Fruit fly (Drosophila melanogaster): Measurements from ENCODE around the gene SdicA.
A peak's percentile ranks its signal among the peaks of the same experiment; 100 is the strongest.

Gene SdicA

dm6 chrX:20169898-20170297 lies 31.8 kb downstream of the SdicA start, which contains the start of the genes CG9581 and CG9578 (continued):
- TF ChIP-seq Fer3 (tag; optimal IDR thresholded peaks at IDR 0.05) (no peak), sr (GFP tag; IDR thresholded peaks at IDR 0.05) (no peak), peb (GFP tag; IDR thresholded peaks at IDR 0.05) (no peak), HmgD (GFP tag; optimal IDR thresholded peaks at IDR 0.05) (no peak), CG3407 (GFP tag; optimal IDR thresholded peaks at IDR 0.05) (no peak), CG34224 (GFP tag; IDR thresholded peaks at IDR 0.05; ENCODE audit: partially characterized antibody) (peak; percentile 82; the same call in 2 of the 3 replicates), Xrp1 (GFP tag; IDR thresholded peaks at IDR 0.05) (no peak), Dfd (GFP tag; optimal IDR thresholded peaks at IDR 0.05) (no peak), CG3838 (GFP tag; optimal IDR thresholded peaks at IDR 0.05) (no peak), pros (GFP tag; optimal IDR thresholded peaks at IDR 0.05) (no peak), exex (tag; optimal IDR thresholded peaks at IDR 0.05) (no peak), CG3281 (GFP tag; optimal IDR thresholded peaks at IDR 0.05) (no peak), CG9817 (tag; optimal IDR thresholded peaks at IDR 0.05) (no peak), CG4707 (GFP tag; optimal IDR thresholded peaks at IDR 0.05) (no peak), CG10959 (GFP tag; IDR thresholded peaks at IDR 0.05) (no peak), CG12104 (GFP tag; optimal IDR thresholded peaks at IDR 0.05) (no peak), Opbp (GFP tag; IDR thresholded peaks at IDR 0.05; ENCODE audit: partially characterized antibody) (peak; percentile 51; the same call in 2 of the 3 replicates), Hand (GFP tag; optimal IDR thresholded peaks at IDR 0.05) (no peak), CG8281 (tag; optimal IDR thresholded peaks at IDR 0.05) (no peak), CG3995 (GFP tag; optimal IDR thresholded peaks at IDR 0.05) (peak; percentile 32), zen2 (GFP tag; IDR thresholded peaks at IDR 0.05; ENCODE audit: partially characterized antibody) (peak; percentile 48; the same call in 1 of the 3 replicates), ERR (GFP tag; optimal IDR thresholded peaks at IDR 0.05) (no peak), ash1 (GFP tag; optimal IDR thresholded peaks at IDR 0.05) (no peak), gsb (GFP tag; IDR thresholded peaks at IDR 0.05) (no peak), hbn (GFP tag; IDR thresholded peaks at IDR 0.05; ENCODE audit: partially characterized antibody) (peak; percentile 67), gfzf (GFP tag; optimal IDR thresholded peaks at IDR 0.05) (no peak), ATbp (GFP tag; optimal IDR thresholded peaks at IDR 0.05) (no peak), vvl (GFP tag; IDR thresholded peaks at IDR 0.05) (no peak), lmd (GFP tag; IDR thresholded peaks at IDR 0.05) (no peak), H15 (GFP tag; IDR thresholded peaks at IDR 0.05) (no peak), CG16863 (GFP tag; optimal IDR thresholded peaks at IDR 0.05) (no peak), schlank (tag; optimal IDR thresholded peaks at IDR 0.05) (no peak), E2f2 (GFP tag; IDR thresholded peaks at IDR 0.05) (peak; percentile 90), amos (GFP tag; IDR thresholded peaks at IDR 0.05; ENCODE audit: partially characterized antibody) (peak; percentile 63), CG9876 (GFP tag; optimal IDR thresholded peaks at IDR 0.05) (no peak), nom (GFP tag; optimal IDR thresholded peaks at IDR 0.05) (no peak), ranshi (GFP tag; IDR thresholded peaks at IDR 0.05) (no peak), wdn (GFP tag; IDR thresholded peaks at IDR 0.05) (no peak), p53 (GFP tag; optimal IDR thresholded peaks at IDR 0.05) (no peak), klu (GFP tag; IDR thresholded peaks at IDR 0.05) (no peak), grau (tag; optimal IDR thresholded peaks at IDR 0.05) (no peak), cato (GFP tag; optimal IDR thresholded peaks at IDR 0.05; ENCODE audit: borderline replicate concordance) (no peak), fd64A (GFP tag; optimal IDR thresholded peaks at IDR 0.05) (no peak), CG31224 (GFP tag; IDR thresholded peaks at IDR 0.05) (no peak), NC2α (GFP tag; optimal IDR thresholded peaks at IDR 0.05) (no peak), lab (GFP tag; optimal IDR thresholded peaks at IDR 0.05) (no peak), D (optimal IDR thresholded peaks at IDR 0.05) (no peak), D (GFP tag; optimal IDR thresholded peaks at IDR 0.05) (no peak), Spps (tag; optimal IDR thresholded peaks at IDR 0.05) (no peak), inv (GFP tag; IDR thresholded peaks at IDR 0.05; ENCODE audit: partially characterized antibody) (peak; percentile 63), ci (GFP tag; IDR thresholded peaks at IDR 0.05) (no peak), CG11696 (GFP tag; IDR thresholded peaks at IDR 0.05) (no peak)

All from whole organism, embryonic.